Fruit fly (Drosophila melanogaster): ENCODE results near the gene CG11251.

- TF ChIP-seq Snoo (tag; optimal IDR thresholded peaks at IDR 0.05) = no peak
- no peak for TF ChIP-seq CG8159 (tag; optimal IDR thresholded peaks at IDR 0.05)
- TF ChIP-seq CG17806 (tag; optimal IDR thresholded peaks at IDR 0.05) = no peak
- no peak for TF ChIP-seq Pif1B (GFP tag; optimal IDR thresholded peaks at IDR 0.05)
- no peak for TF ChIP-seq CG9948 (tag; optimal IDR thresholded peaks at IDR 0.05)
- no peak for TF ChIP-seq rn (GFP tag; IDR thresholded peaks at IDR 0.05)
- no peak for TF ChIP-seq CG15710 (tag; optimal IDR thresholded peaks at IDR 0.05)
- TF ChIP-seq D1 (tag; optimal IDR thresholded peaks at IDR 0.05) = no peak
- TF ChIP-seq CG32121 (GFP tag; IDR thresholded peaks at IDR 0.05) = no peak
- no peak for TF ChIP-seq Pif1A (GFP tag; optimal IDR thresholded peaks at IDR 0.05)
- no peak for TF ChIP-seq EcR (GFP tag; optimal IDR thresholded peaks at IDR 0.05)
Observed at dm6 chr3L:13058429-13058828, 31.3 kb downstream of the CG11251 start.

Measured in whole organism, pupa.